Fruit fly (Drosophila melanogaster): Measurements from ENCODE around the gene Gtpx.

Gtpx gene

dm6 chr3L:3377965-3378292 lies 51.9 kb downstream of the Gtpx start, which contains the start of gene Ids (continued):
- TF ChIP-seq Hsf (GFP tag; optimal IDR thresholded peaks at IDR 0.05) (peak; percentile 64), CG2678 (tag; optimal IDR thresholded peaks at IDR 0.05) (peak; percentile 76), sens (GFP tag) (peak; percentile 79), Meics (GFP tag; optimal IDR thresholded peaks at IDR 0.05) (peak; percentile 76), CG6854 (GFP tag; optimal IDR thresholded peaks at IDR 0.05) (peak; percentile 34), CG4617 (GFP tag; optimal IDR thresholded peaks at IDR 0.05; ENCODE audit: borderline replicate concordance) (no peak), H2.0 (GFP tag; IDR thresholded peaks at IDR 0.05) (peak; percentile 57), CG6813 (GFP tag; optimal IDR thresholded peaks at IDR 0.05) (peak; percentile 49), psq (GFP tag; optimal IDR thresholded peaks at IDR 0.05) (no peak), sd (tag; optimal IDR thresholded peaks at IDR 0.05) (peak; percentile 27), CG3838 (GFP tag; optimal IDR thresholded peaks at IDR 0.05) (no peak), CG16863 (GFP tag; optimal IDR thresholded peaks at IDR 0.05) (no peak), CG7372 (GFP tag; IDR thresholded peaks at IDR 0.05) (peak; percentile 65), her (GFP tag; optimal IDR thresholded peaks at IDR 0.05) (no peak), CG17829 (tag; optimal IDR thresholded peaks at IDR 0.05) (peak; percentile 67), h (optimal IDR thresholded peaks at IDR 0.05) (no peak), Sin3A (optimal IDR thresholded peaks at IDR 0.05) (no peak), Taf1 (GFP tag; IDR thresholded peaks at IDR 0.05) (peak; percentile 69; the same call in 1 of the 2 replicates), Aef1 (GFP tag; IDR thresholded peaks at IDR 0.05) (peak; percentile 73; the same call in 2 of the 3 replicates), tin (GFP tag; optimal IDR thresholded peaks at IDR 0.05) (peak; percentile 13), CG17802 (tag; optimal IDR thresholded peaks at IDR 0.05) (peak; percentile 22), ac (GFP tag; optimal IDR thresholded peaks at IDR 0.05) (no peak), Blimp-1 (GFP tag; optimal IDR thresholded peaks at IDR 0.05) (peak; percentile 65), CG18619 (GFP tag; optimal IDR thresholded peaks at IDR 0.05) (peak; percentile 59), CG12236 (GFP tag; optimal IDR thresholded peaks at IDR 0.05) (no peak), ATbp (GFP tag; optimal IDR thresholded peaks at IDR 0.05) (peak; percentile 24), chm (GFP tag; IDR thresholded peaks at IDR 0.05) (peak; percentile 79), CG4404 (GFP tag; IDR thresholded peaks at IDR 0.05) (peak; percentile 45), CG7556 (GFP tag; optimal IDR thresholded peaks at IDR 0.05) (peak; percentile 64), CG15479 (GFP tag; optimal IDR thresholded peaks at IDR 0.05) (no peak), nom (GFP tag; optimal IDR thresholded peaks at IDR 0.05) (peak; percentile 70), Pdp1 (GFP tag; optimal IDR thresholded peaks at IDR 0.05) (peak; percentile 38 to 39), Myb (GFP tag; optimal IDR thresholded peaks at IDR 0.05) (no peak), CG18476 (GFP tag; optimal IDR thresholded peaks at IDR 0.05) (peak; percentile 28), knrl (GFP tag; IDR thresholded peaks at IDR 0.05; ENCODE audit: partially characterized antibody) (no peak), CoRest (tag; optimal IDR thresholded peaks at IDR 0.05) (peak; percentile 61), CG10979 (tag; optimal IDR thresholded peaks at IDR 0.05) (peak; percentile 63), Gsc (GFP tag; IDR thresholded peaks at IDR 0.05) (no peak), gfzf (GFP tag; optimal IDR thresholded peaks at IDR 0.05) (no peak), schlank (tag; optimal IDR thresholded peaks at IDR 0.05) (peak; percentile 26), ftz-f1 (GFP tag; optimal IDR thresholded peaks at IDR 0.05) (no peak), Drgx (GFP tag; IDR thresholded peaks at IDR 0.05) (peak; percentile 72), sc (optimal IDR thresholded peaks at IDR 0.05) (no peak), sc (GFP tag; optimal IDR thresholded peaks at IDR 0.05) (no peak), tgo (GFP tag; IDR thresholded peaks at IDR 0.05) (peak; percentile 81; the same call in 2 of the 3 replicates), hkb (optimal IDR thresholded peaks at IDR 0.05) (no peak), hkb (GFP tag; IDR thresholded peaks at IDR 0.05) (peak; percentile 75), Hr78 (GFP tag; optimal IDR thresholded peaks at IDR 0.05) (no peak), CG6689 (GFP tag; IDR thresholded peaks at IDR 0.05) (peak; percentile 84), abd-A (tag; optimal IDR thresholded peaks at IDR 0.05) (no peak), z (GFP tag; IDR thresholded peaks at IDR 0.05) (peak; percentile 20; the same call in 1 of the 3 replicates), CG16779 (GFP tag; IDR thresholded peaks at IDR 0.05) (no peak)
